Fruit fly (Drosophila melanogaster) whole organism, embryonic: ENCODE measurements around the gene Nrx-IV.

Source experiments
- ATbp ChIP-seq: fragments of 200-800 bp; sonication (Bioruptor generic); optimal IDR thresholded peaks from 2 replicates; lab custom pipeline; 2017; ENCODE audit warnings: missing biosample characterization, mild to moderate bottlenecking, missing genetic modification characterization, missing genetic modification reagents
- BEAF-32 ChIP-seq: fragments of 200-800 bp; sonication (Bioruptor generic); optimal IDR thresholded peaks from 3 replicates; lab custom pipeline; 2017; ENCODE audit warnings: missing biosample characterization, missing genetic modification characterization, mild to moderate bottlenecking, moderate library complexity, missing genetic modification reagents
- Bgb ChIP-seq: fragments of 200-800 bp; sonication (Bioruptor generic); IDR thresholded peaks from 2 replicates; pipeline ENCODE4 v1.3.6; 2022; ENCODE audit warnings: missing biosample characterization, missing genetic modification characterization; ENCODE audit not compliant: partially characterized antibody
- CG10321 ChIP-seq: fragments of 200-800 bp; sonication (Bioruptor generic); IDR thresholded peaks from 2 replicates; pipeline ENCODE4 v1.3.6; 2022; ENCODE audit warnings: missing biosample characterization, missing genetic modification characterization
- CG11093 ChIP-seq: fragments of 200-800 bp; sonication (Bioruptor generic); IDR thresholded peaks from 3 replicates; pipeline ENCODE4 v1.3.6; 2022; ENCODE audit warnings: missing biosample characterization, missing genetic modification characterization
- CG11398 ChIP-seq: fragments of 200-800 bp; sonication (Bioruptor generic); optimal IDR thresholded peaks from 2 replicates; lab custom pipeline; 2016; ENCODE audit warnings: missing biosample characterization, missing genetic modification characterization
- CG11560 ChIP-seq: fragments of 200-800 bp; sonication (Bioruptor generic); IDR thresholded peaks from 3 replicates; pipeline ENCODE4 v1.3.6; 2022; ENCODE audit warnings: missing biosample characterization, missing genetic modification characterization
- CG12236 ChIP-seq: fragments of 200-800 bp; sonication (Bioruptor generic); optimal IDR thresholded peaks from 2 replicates; lab custom pipeline; 2016; ENCODE audit warnings: missing biosample characterization, missing genetic modification characterization
- CG12391 ChIP-seq: fragments of 200-800 bp; sonication (Bioruptor generic); optimal IDR thresholded peaks from 3 replicates; lab custom pipeline; 2018; ENCODE audit warnings: missing biosample characterization, mild to moderate bottlenecking, missing genetic modification characterization, moderate library complexity
- CG12659 ChIP-seq: fragments of 200-800 bp; sonication (Bioruptor generic); optimal IDR thresholded peaks from 3 replicates; lab custom pipeline; 2017; ENCODE audit warnings: mild to moderate bottlenecking, missing biosample characterization, missing genetic modification reagents, missing genetic modification characterization
- CG13123 ChIP-seq: fragments of 200-800 bp; sonication (Bioruptor generic); optimal IDR thresholded peaks from 2 replicates; lab custom pipeline; 2016; ENCODE audit warnings: missing biosample characterization, missing genetic modification characterization
- CG2116 ChIP-seq: fragments of 200-800 bp; sonication (Bioruptor generic); optimal IDR thresholded peaks from 3 replicates; lab custom pipeline; 2018; ENCODE audit warnings: missing biosample characterization, mild to moderate bottlenecking, missing genetic modification characterization
- CG2875 ChIP-seq: fragments of 200-800 bp; sonication (Bioruptor generic); optimal IDR thresholded peaks from 2 replicates; lab custom pipeline; 2017; ENCODE audit warnings: missing biosample characterization, mild to moderate bottlenecking, missing genetic modification characterization, missing genetic modification reagents
- CG33213 ChIP-seq: fragments of 200-800 bp; sonication (Bioruptor generic); optimal IDR thresholded peaks from 3 replicates; lab custom pipeline; 2016; ENCODE audit warnings: missing biosample characterization, missing genetic modification characterization
- CG34422 ChIP-seq: fragments of 200-800 bp; sonication (Bioruptor generic); IDR thresholded peaks from 3 replicates; pipeline ENCODE4 v1.3.6; 2022; ENCODE audit warnings: missing biosample characterization, missing genetic modification characterization
- CG3995 ChIP-seq: fragments of 200-800 bp; sonication (Bioruptor generic); optimal IDR thresholded peaks from 3 replicates; lab custom pipeline; 2016; ENCODE audit warnings: missing biosample characterization, missing genetic modification characterization
- CG4328 ChIP-seq: fragments of 200-800 bp; sonication (Bioruptor generic); optimal IDR thresholded peaks from 3 replicates; lab custom pipeline; 2017; ENCODE audit warnings: missing biosample characterization, missing genetic modification reagents, missing genetic modification characterization
- CG6813 ChIP-seq: fragments of 200-800 bp; sonication (Bioruptor generic); optimal IDR thresholded peaks from 2 replicates; lab custom pipeline; 2017; ENCODE audit warnings: missing biosample characterization, missing genetic modification characterization, mild to moderate bottlenecking, moderate library complexity, missing genetic modification reagents
- CG9609 ChIP-seq: fragments of 200-800 bp; sonication (Bioruptor generic); optimal IDR thresholded peaks from 3 replicates; lab custom pipeline; 2016; ENCODE audit warnings: missing biosample characterization, missing genetic modification characterization
- CrebB ChIP-seq: fragments of 200-800 bp; sonication (Bioruptor generic); optimal IDR thresholded peaks from 3 replicates; lab custom pipeline; 2018; ENCODE audit warnings: missing biosample characterization, mild to moderate bottlenecking, missing genetic modification characterization
- D19A ChIP-seq: fragments of 200-800 bp; optimal IDR thresholded peaks from 3 replicates; lab custom pipeline; 2019; ENCODE audit warnings: missing biosample characterization, mild to moderate bottlenecking, missing genetic modification characterization, moderate library complexity
- Dref ChIP-seq: fragments of 200-800 bp; sonication (Bioruptor generic); IDR thresholded peaks from 2 replicates; pipeline ENCODE4 v1.3.6; 2022; ENCODE audit warnings: missing biosample characterization, missing genetic modification characterization
- Ets97D ChIP-seq: fragments of 200-800 bp; sonication (Bioruptor generic); optimal IDR thresholded peaks from 3 replicates; lab custom pipeline; 2016; ENCODE audit warnings: missing biosample characterization, missing genetic modification characterization
- Fer1 ChIP-seq: fragments of 200-800 bp; sonication (Bioruptor generic); optimal IDR thresholded peaks from 2 replicates; lab custom pipeline; 2017; ENCODE audit warnings: missing biosample characterization, mild to moderate bottlenecking, missing genetic modification characterization
- HLH4C ChIP-seq: fragments of 200-800 bp; sonication (Bioruptor generic); IDR thresholded peaks from 3 replicates; pipeline ENCODE4 v1.3.6; 2022; ENCODE audit warnings: missing biosample characterization, missing genetic modification characterization; ENCODE audit not compliant: partially characterized antibody
- Hmx ChIP-seq: fragments of 200-800 bp; sonication (Bioruptor generic); optimal IDR thresholded peaks from 2 replicates; lab custom pipeline; 2016; ENCODE audit warnings: missing biosample characterization, missing genetic modification characterization
- Jarid2 ChIP-seq: fragments of 200-800 bp; sonication (Bioruptor generic); optimal IDR thresholded peaks from 3 replicates; lab custom pipeline; 2017; ENCODE audit warnings: mild to moderate bottlenecking, missing biosample characterization, missing genetic modification reagents, missing genetic modification characterization
- Med ChIP-seq: fragments of 200-800 bp; sonication (Bioruptor generic); peaks from one replicate; lab custom pipeline; 2016; ENCODE audit warnings: missing biosample characterization, missing genetic modification characterization, mild to moderate bottlenecking, inconsistent platforms, moderate library complexity
- NFAT ChIP-seq: fragments of 200-800 bp; sonication (Bioruptor generic); IDR thresholded peaks from 2 replicates; pipeline ENCODE4 v1.3.6; 2022; ENCODE audit warnings: missing biosample characterization, missing genetic modification characterization
- Oaz ChIP-seq: fragments of 200-800 bp; sonication (Bioruptor generic); IDR thresholded peaks from 2 replicates; pipeline ENCODE4 v1.3.6; 2022; ENCODE audit warnings: missing biosample characterization, missing genetic modification characterization
- YL-1 ChIP-seq: fragments of 200-800 bp; sonication (Bioruptor generic); optimal IDR thresholded peaks from 3 replicates; lab custom pipeline; 2017; ENCODE audit warnings: missing biosample characterization, mild to moderate bottlenecking, missing genetic modification characterization
- bcd ChIP-seq: fragments of 200-800 bp; sonication (Bioruptor generic); optimal IDR thresholded peaks from 2 replicates; lab custom pipeline; 2017; ENCODE audit warnings: missing biosample characterization, mild to moderate bottlenecking, missing genetic modification characterization
- chif ChIP-seq, 2 experiments: fragments of 200-800 bp; sonication (Bioruptor generic); optimal IDR thresholded peaks; 3 replicates each; lab custom pipeline; 2016; ENCODE audit warnings: missing biosample characterization in 2 of 2, missing genetic modification characterization in 2 of 2
- chinmo ChIP-seq: fragments of 200-800 bp; sonication (Bioruptor generic); IDR thresholded peaks from 4 replicates; pipeline ENCODE4 v1.3.6; 2022; ENCODE audit warnings: missing biosample characterization, missing genetic modification characterization; ENCODE audit not compliant: partially characterized antibody
- disco-r ChIP-seq: fragments of 200-800 bp; sonication (Bioruptor generic); optimal IDR thresholded peaks from 2 replicates; lab custom pipeline; 2016; ENCODE audit warnings: missing biosample characterization, missing genetic modification characterization
- dmrt11E ChIP-seq: fragments of 200-800 bp; sonication (Bioruptor generic); optimal IDR thresholded peaks from 3 replicates; lab custom pipeline; 2018; ENCODE audit warnings: missing biosample characterization, mild to moderate bottlenecking, missing genetic modification characterization, moderate library complexity
- ems ChIP-seq: fragments of 200-800 bp; sonication (Bioruptor generic); optimal IDR thresholded peaks from 3 replicates; lab custom pipeline; 2016; ENCODE audit warnings: missing biosample characterization, missing genetic modification characterization
- hkb ChIP-seq, 2 experiments: fragments of 200-800 bp in 1 of 2; fragments of >200 bp in 1 of 2; sonication (Bioruptor generic) in 1 of 2; IDR thresholded peaks in 1 of 2; optimal IDR thresholded peaks in 1 of 2; 2 replicates each; pipeline versions ENCODE4 v1.3.6 to Lab custom; 2017 to 2022; ENCODE audit warnings: missing biosample characterization in 1 of 2, missing genetic modification characterization in 1 of 2
- lmd ChIP-seq: fragments of 200-800 bp; sonication (Bioruptor generic); IDR thresholded peaks from 2 replicates; pipeline ENCODE4 v1.3.6; 2022; ENCODE audit warnings: missing biosample characterization, missing genetic modification characterization
- mirr ChIP-seq: fragments of 200-800 bp; sonication (Bioruptor generic); optimal IDR thresholded peaks from 3 replicates; lab custom pipeline; 2018; ENCODE audit warnings: missing biosample characterization, mild to moderate bottlenecking, missing genetic modification characterization
- pzg ChIP-seq: fragments of 200-800 bp; sonication (Bioruptor generic); optimal IDR thresholded peaks from 3 replicates; lab custom pipeline; 2018; ENCODE audit warnings: missing biosample characterization, mild to moderate bottlenecking, missing genetic modification characterization, moderate library complexity
- sens ChIP-seq: fragments of 200-800 bp; sonication (Bioruptor generic); peaks from one replicate; lab custom pipeline; 2016; ENCODE audit warnings: missing biosample characterization, missing genetic modification characterization
- slbo ChIP-seq: fragments of 200-800 bp; sonication (Bioruptor generic); IDR thresholded peaks from 2 replicates; pipeline ENCODE4 v1.3.6; 2022; ENCODE audit warnings: missing biosample characterization, missing genetic modification characterization
- sna ChIP-seq: fragments of 200-800 bp; sonication (Bioruptor generic); IDR thresholded peaks from 2 replicates; pipeline ENCODE4 v1.3.6; 2022; ENCODE audit warnings: missing biosample characterization, missing genetic modification characterization; ENCODE audit not compliant: partially characterized antibody
- stwl ChIP-seq: fragments of 200-800 bp; sonication (Bioruptor generic); optimal IDR thresholded peaks from 3 replicates; lab custom pipeline; 2018; ENCODE audit warnings: missing biosample characterization, mild to moderate bottlenecking, missing genetic modification characterization, moderate library complexity
- trem ChIP-seq: fragments of 200-800 bp; optimal IDR thresholded peaks from 3 replicates; lab custom pipeline; 2019; ENCODE audit warnings: missing biosample characterization, mild to moderate bottlenecking, missing genetic modification characterization, moderate library complexity
- tup ChIP-seq: fragments of 200-800 bp; sonication (Bioruptor generic); optimal IDR thresholded peaks from 2 replicates; lab custom pipeline; 2016; ENCODE audit warnings: missing biosample characterization, mild to moderate bottlenecking, missing genetic modification characterization, moderate library complexity
- tx ChIP-seq: fragments of 200-800 bp; sonication (Bioruptor generic); optimal IDR thresholded peaks from 2 replicates; lab custom pipeline; 2016; ENCODE audit warnings: missing biosample characterization, missing genetic modification characterization

The Nrx-IV gene

dm6 chr3L:12145709-12146694 is at the start of gene Nrx-IV, which contains the start of gene eIF3l (continued):
- TF ChIP-seq sens (peak; percentile 36), Hmx (no peak), sna (peak; percentile 41; the same call in 1 of the 2 replicates), tup (GFP tag; lab: Kevin White, UChicago) (no peak), CG2116 (peak; percentile 47), CG33213 (peak; percentile 18), BEAF-32 (GFP tag; lab: Kevin White, UChicago) (peak; percentile 88), CG12236 (GFP tag; lab: Kevin White, UChicago) (no peak), CG10321 (GFP tag; lab: Robert Waterston, UW) (no peak), Med (GFP tag; lab: Kevin White, UChicago) (peak; percentile 65), Oaz (no peak), CG2875 (GFP tag; lab: Kevin White, UChicago) (no peak), chinmo (GFP tag; lab: Robert Waterston, UW) (no peak), D19A (tag; lab: Kevin White, UChicago) (no peak), trem (tag; lab: Kevin White, UChicago) (peak; percentile 41), CG3995 (GFP tag; lab: Kevin White, UChicago) (peak; percentile 69), disco-r (no peak), CG12659 (peak; percentile 35), tx (GFP tag; lab: Kevin White, UChicago) (no peak), stwl (tag; lab: Kevin White, UChicago) (peak; percentile 35), CG13123 (GFP tag; lab: Kevin White, UChicago) (no peak), NFAT (GFP tag; lab: Robert Waterston, UW) (no peak), Bgb (GFP tag; lab: Robert Waterston, UW) (peak; percentile 40; the same call in 1 of the 2 replicates), CG11093 (GFP tag; lab: Robert Waterston, UW) (no peak), lmd (GFP tag; lab: Robert Waterston, UW) (no peak), chif (GFP tag; optimal IDR thresholded peaks at IDR 0.05; lab: Kevin White, UChicago) (no peak), CG9609 (GFP tag; lab: Kevin White, UChicago) (no peak), CG4328 (no peak), CG11560 (tag; lab: Robert Waterston, UW) (no peak), CG34422 (GFP tag; lab: Robert Waterston, UW) (no peak), bcd (GFP tag; lab: Kevin White, UChicago) (no peak), ems (GFP tag; lab: Kevin White, UChicago) (no peak), ATbp (GFP tag; lab: Kevin White, UChicago) (no peak), pzg (GFP tag; lab: Kevin White, UChicago) (peak; percentile 61), CG12391 (peak; percentile 42), HLH4C (GFP tag; lab: Robert Waterston, UW) (peak; percentile 69), hkb (optimal IDR thresholded peaks at IDR 0.05; lab: Kevin White, UChicago) (no peak), hkb (GFP tag; IDR thresholded peaks at IDR 0.05; lab: Robert Waterston, UW) (no peak), Ets97D (GFP tag; lab: Kevin White, UChicago) (peak; percentile 14), Fer1 (GFP tag; lab: Kevin White, UChicago) (no peak), CG6813 (no peak), CrebB (tag; lab: Kevin White, UChicago) (no peak), YL-1 (peak; percentile 57), CG11398 (GFP tag; lab: Kevin White, UChicago) (no peak), Jarid2 (GFP tag; lab: Kevin White, UChicago) (no peak), Dref (GFP tag; lab: Robert Waterston, UW) (peak; percentile 63), dmrt11E (tag; lab: Kevin White, UChicago) (no peak), slbo (GFP tag; lab: Robert Waterston, UW) (no peak), mirr (no peak)
